Worm (Caenorhabditis elegans) whole organism, early embryonic: ENCODE measurements around the gene K12H6.8.

Experiments used
- ama-1 ChIP-seq: fragments of 150-350 bp; optimal IDR thresholded peaks from 2 replicates; lab custom pipeline; 2014
- ets-7 ChIP-seq: sonication (generic microtip); optimal IDR thresholded peaks from 2 replicates; lab custom pipeline; 2016; ENCODE audit warnings: missing genotype, missing genetic modification characterization, missing compliant biosample characterization
- hnd-1 ChIP-seq: sonication (generic microtip); optimal IDR thresholded peaks from 2 replicates; lab custom pipeline; 2016; ENCODE audit warnings: missing genetic modification characterization, missing compliant biosample characterization
- pes-1 ChIP-seq: fragments of 200-800 bp; sonication (Bioruptor generic); IDR thresholded peaks from 2 replicates; pipeline ENCODE4 v1.3.6; 2022; ENCODE audit warnings: missing genetic modification reagents, missing genetic modification characterization, missing compliant biosample characterization

- TF ChIP-seq hnd-1 (tag; lab: Kevin White, UChicago) (no peak), ama-1 (no peak), pes-1 (no peak), ets-7 (tag; lab: Kevin White, UChicago) (no peak)
Observed at ce11 chrII:2780804-2781203, 46.9 kb upstream of the K12H6.8 start.
